Worm (Caenorhabditis elegans) whole organism, L3 larva: ENCODE measurements around the gene fbxa-35.
A peak's percentile ranks its signal among the peaks of the same experiment; 100 is the strongest.
"Not testable (repeated sequence)": the region's sequence is repeated elsewhere in the genome, so short reads cannot be mapped to it uniquely, and the experiment has no call there.

ENCODE experiments used
- R02D3.7 ChIP-seq: fragments of 150-350 bp; optimal IDR thresholded peaks from 2 replicates; lab custom pipeline; 2014; ENCODE audit warnings: missing biosample characterization, missing genetic modification characterization
- aly-2 ChIP-seq: fragments of 150-350 bp; optimal IDR thresholded peaks from 2 replicates; lab custom pipeline; 2014; ENCODE audit warnings: missing biosample characterization, missing genetic modification characterization
- ceh-16 ChIP-seq: sonication (generic microtip); optimal IDR thresholded peaks from 2 replicates; lab custom pipeline; 2017; ENCODE audit warnings: missing biosample characterization, missing genetic modification characterization
- ceh-28 ChIP-seq: fragments of 150-350 bp; optimal IDR thresholded peaks from 2 replicates; lab custom pipeline; 2014; ENCODE audit warnings: missing biosample characterization, missing genetic modification reagents, missing genetic modification characterization
- ceh-82 ChIP-seq: fragments of 150-350 bp; optimal IDR thresholded peaks from 2 replicates; lab custom pipeline; 2014; ENCODE audit warnings: missing biosample characterization, missing genetic modification characterization
- ceh-9 ChIP-seq: sonication (generic microtip); optimal IDR thresholded peaks from 2 replicates; lab custom pipeline; 2018; ENCODE audit warnings: missing biosample characterization, missing genetic modification characterization
- daf-12 ChIP-seq: fragments of 150-350 bp; optimal IDR thresholded peaks from 2 replicates; lab custom pipeline; 2014; ENCODE audit warnings: missing biosample characterization, missing genetic modification reagents, missing genetic modification characterization
- egl-27 ChIP-seq: sonication (generic microtip); optimal IDR thresholded peaks from 4 replicates; lab custom pipeline; 2017; ENCODE audit warnings: missing biosample characterization, missing genetic modification reagents, missing genetic modification characterization
- egl-5 ChIP-seq: fragments of 150-350 bp; optimal IDR thresholded peaks from 2 replicates; lab custom pipeline; 2017; ENCODE audit warnings: missing biosample characterization, missing genetic modification reagents, missing genetic modification characterization, inconsistent platforms
- elt-2 ChIP-seq: sonication (generic microtip); optimal IDR thresholded peaks from 2 replicates; lab custom pipeline; 2016; ENCODE audit warnings: missing genetic modification reagents, mild to moderate bottlenecking, missing genetic modification characterization, missing compliant biosample characterization
- fkh-10 ChIP-seq: sonication (generic microtip); optimal IDR thresholded peaks from 2 replicates; lab custom pipeline; 2017; ENCODE audit warnings: missing biosample characterization, missing genetic modification reagents, missing genetic modification characterization
- jun-1 ChIP-seq: fragments of 150-350 bp; optimal IDR thresholded peaks from 2 replicates; lab custom pipeline; 2014; ENCODE audit warnings: missing biosample characterization, missing genetic modification reagents, missing genetic modification characterization
- lin-15B ChIP-seq: fragments of 150-350 bp; optimal IDR thresholded peaks from 2 replicates; lab custom pipeline; 2014; ENCODE audit warnings: missing biosample characterization, missing genetic modification characterization
- lsy-12 ChIP-seq: sonication (generic microtip); optimal IDR thresholded peaks from 2 replicates; lab custom pipeline; 2016; ENCODE audit warnings: mild to moderate bottlenecking, missing genetic modification characterization, missing compliant biosample characterization
- mdl-1 ChIP-seq: fragments of 150-350 bp; optimal IDR thresholded peaks from 2 replicates; lab custom pipeline; 2014; ENCODE audit warnings: missing biosample characterization, missing genetic modification characterization
- nhr-23 ChIP-seq: fragments of 150-350 bp; optimal IDR thresholded peaks from 2 replicates; lab custom pipeline; 2014; ENCODE audit warnings: missing biosample characterization, missing genetic modification reagents, missing genetic modification characterization
- nhr-237 ChIP-seq: fragments of 150-350 bp; optimal IDR thresholded peaks from 2 replicates; lab custom pipeline; 2014; ENCODE audit warnings: missing biosample characterization, missing genetic modification characterization
- nhr-25 ChIP-seq: sonication (generic microtip); optimal IDR thresholded peaks from 2 replicates; lab custom pipeline; 2017; ENCODE audit warnings: missing biosample characterization, missing genetic modification characterization
- nhr-43 ChIP-seq: sonication (generic microtip); optimal IDR thresholded peaks from 2 replicates; lab custom pipeline; 2016; ENCODE audit warnings: mild to moderate bottlenecking, missing genetic modification characterization, missing compliant biosample characterization; ENCODE audit not compliant: poor library complexity, severe bottlenecking
- pha-4 ChIP-seq: fragments of 150-350 bp; optimal IDR thresholded peaks from 2 replicates; lab custom pipeline; 2014; ENCODE audit warnings: missing biosample characterization, missing genetic modification reagents, missing genetic modification characterization
- pqm-1 ChIP-seq: fragments of 150-350 bp; optimal IDR thresholded peaks from 2 replicates; lab custom pipeline; 2017; ENCODE audit warnings: missing biosample characterization, missing genetic modification characterization, inconsistent platforms
- sea-2 ChIP-seq: fragments of 150-350 bp; sonication (generic microtip); optimal IDR thresholded peaks from 4 replicates; lab custom pipeline; 2014; ENCODE audit warnings: missing biosample characterization, missing genetic modification reagents, missing genetic modification characterization
- snpc-4 ChIP-seq: fragments of 150-350 bp; optimal IDR thresholded peaks from 2 replicates; lab custom pipeline; 2014; ENCODE audit warnings: missing biosample characterization, missing genetic modification characterization
- tbx-2 ChIP-seq: sonication (generic microtip); optimal IDR thresholded peaks from 2 replicates; lab custom pipeline; 2016; ENCODE audit warnings: mild to moderate bottlenecking, missing genetic modification characterization, missing compliant biosample characterization
- unc-39 ChIP-seq: sonication (generic microtip); optimal IDR thresholded peaks from 4 replicates; lab custom pipeline; 2017; ENCODE audit warnings: missing biosample characterization, missing genetic modification characterization
- unc-62 ChIP-seq: fragments of 150-350 bp; sonication (generic microtip); optimal IDR thresholded peaks from 4 replicates; lab custom pipeline; 2014; ENCODE audit warnings: missing biosample characterization, missing genetic modification reagents, missing genetic modification characterization
- ztf-11 ChIP-seq: fragments of 150-350 bp; optimal IDR thresholded peaks from 2 replicates; lab custom pipeline; 2014; ENCODE audit warnings: missing biosample characterization, missing genetic modification characterization
- ztf-4 ChIP-seq: fragments of 150-350 bp; optimal IDR thresholded peaks from 2 replicates; lab custom pipeline; 2014; ENCODE audit warnings: missing biosample characterization, missing genetic modification characterization

The fbxa-35 gene

ce11 chrIII:1263692-1264091, 31.8 kb upstream of the fbxa-35 start, which contains the start of gene srz-9:
TSS of gene srz-9 (plus strand) at chrIII:1263992.
- not testable (repeated sequence) for TF ChIP-seq daf-12 (tag; lab: Kevin White, UChicago); ceh-82; jun-1 (tag; lab: Kevin White, UChicago)
- TF ChIP-seq, all 47 proteins: peak for 0; not testable (repeated sequence) for 47

ce11 chrIII:1266799-1267198, 28.7 kb upstream of the fbxa-35 start, which contains the start of gene fbxa-151:
TSS of gene fbxa-151 (minus strand) at chrIII:1266899.
- not testable (repeated sequence) for TF ChIP-seq daf-12, egl-5, unc-39 (tag; lab: Kevin White, UChicago)

DNA sequence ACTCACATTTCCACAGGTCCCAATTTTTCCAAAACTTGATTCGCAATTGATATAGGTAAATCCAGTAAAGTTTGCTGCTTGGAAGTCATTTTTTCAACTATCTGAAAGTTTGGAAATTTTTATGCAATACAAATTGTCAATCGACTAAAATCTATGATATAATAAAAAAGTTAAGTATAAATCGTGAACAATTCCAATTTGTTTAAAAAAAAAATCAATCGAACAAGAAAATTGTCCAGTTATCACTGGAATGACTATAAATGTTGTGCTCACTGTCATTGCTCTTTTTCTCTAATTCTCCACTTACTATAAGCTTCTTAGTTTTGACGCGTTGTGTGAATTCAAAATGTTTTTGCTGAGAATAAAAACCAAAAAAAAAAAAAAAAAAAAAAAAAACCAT, 26.3 kb upstream of the fbxa-35 start, which contains the start of gene fbxa-32:
TSS of gene fbxa-32 (minus strand) at position 101 of the 400 bp plus-strand sequence.
- TF ChIP-seq elt-2 (tag; lab: Kevin White, UChicago) = peak; percentile 57
- TF ChIP-seq ceh-28 (tag; lab: Kevin White, UChicago) = no peak
- TF ChIP-seq pha-4 = peak; percentile 14
- no peak for TF ChIP-seq ceh-82
- TF ChIP-seq pqm-1 (tag; lab: Kevin White, UChicago) = no peak
- no peak for TF ChIP-seq nhr-23
- no peak for TF ChIP-seq tbx-2 (tag; lab: Kevin White, UChicago)
- TF ChIP-seq snpc-4 = no peak
- TF ChIP-seq lin-15B (tag; lab: Kevin White, UChicago) = no peak
- no peak for TF ChIP-seq nhr-237 (tag; lab: Kevin White, UChicago)

DNA sequence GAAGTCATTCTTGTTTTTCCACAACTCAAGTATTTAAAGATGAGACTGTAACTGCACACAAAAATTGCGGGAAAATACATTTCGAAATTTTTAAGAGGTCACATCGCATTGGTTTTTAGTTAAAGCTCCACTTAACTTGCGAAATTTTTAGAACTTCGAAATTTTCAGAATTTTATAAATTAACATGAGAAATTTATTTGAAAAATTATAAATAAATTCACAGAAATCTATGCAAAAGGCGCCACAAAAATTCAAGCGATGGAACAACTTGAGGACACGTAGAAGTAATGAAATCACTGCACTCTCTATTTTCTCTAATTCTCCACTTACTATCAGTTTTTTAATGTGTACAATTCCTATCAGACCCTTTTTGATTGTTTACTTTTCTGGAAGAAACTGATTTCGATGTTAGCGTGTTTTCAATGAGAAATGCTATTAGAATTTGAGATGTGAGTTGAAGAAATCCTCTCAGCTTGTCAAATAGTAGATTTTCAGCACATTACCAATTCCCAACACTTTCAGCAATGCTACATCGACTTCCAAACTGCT, 24.0 kb upstream of the fbxa-35 start, which contains the start of gene fbxa-31:
TSS of gene fbxa-31 (minus strand) at position 51 of the 549 bp plus-strand sequence.
- TF ChIP-seq elt-2 (tag; lab: Kevin White, UChicago) (peak; percentile 59), pqm-1 (tag; lab: Kevin White, UChicago) (peak; percentile 48), pha-4 (peak; percentile 96), mdl-1 (tag; lab: Kevin White, UChicago) (no peak)

- no peak for TF ChIP-seq aly-2 (tag; lab: Kevin White, UChicago)
- TF ChIP-seq elt-2 (tag; lab: Kevin White, UChicago) = peak; percentile 72
- no peak for TF ChIP-seq ceh-82
- TF ChIP-seq ceh-16 = no peak
- no peak for TF ChIP-seq nhr-25
- TF ChIP-seq pqm-1 (tag; lab: Kevin White, UChicago) = peak; percentile 58
- TF ChIP-seq ztf-11 (tag; lab: Kevin White, UChicago) = no peak
- TF ChIP-seq mdl-1 (tag; lab: Kevin White, UChicago) = no peak
- TF ChIP-seq sea-2 (GFP tag; lab: Kevin White, UChicago) = no peak
- TF ChIP-seq nhr-43 (tag; lab: Kevin White, UChicago) = no peak
- no peak for TF ChIP-seq ceh-28 (tag; lab: Kevin White, UChicago)
- TF ChIP-seq R02D3.7 (tag; lab: Kevin White, UChicago) = no peak
- no peak for TF ChIP-seq lsy-12
Measured at ce11 chrIII:1273655-1274328, 21.7 kb upstream of the fbxa-35 start, which contains the start of gene fbxa-29. TSS of gene fbxa-29 (minus strand) at chrIII:1273705.

DNA sequence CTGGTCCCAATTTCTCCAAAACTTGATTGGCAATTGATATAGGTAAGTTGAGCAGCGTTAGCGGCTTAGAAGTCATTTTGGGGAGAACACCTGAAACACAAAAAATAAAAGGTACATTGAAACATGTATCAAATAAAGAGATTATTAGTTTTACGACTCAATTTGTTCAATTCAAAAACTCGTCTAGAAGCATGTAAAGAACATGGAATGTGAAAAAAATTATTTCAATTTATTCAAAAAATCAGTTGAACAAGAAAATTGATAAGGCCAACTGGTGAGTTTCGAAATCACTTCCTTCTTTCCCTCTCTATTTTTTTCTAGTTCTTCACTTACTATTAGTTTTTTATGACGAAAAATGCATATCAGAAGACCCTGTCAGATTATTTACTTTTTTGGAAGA, 20.0 kb upstream of the fbxa-35 start, which contains the start of gene fbxa-30:
TSS of gene fbxa-30 (minus strand) at position 101 of the 400 bp plus-strand sequence.
- TF ChIP-seq egl-27 (tag; lab: Kevin White, UChicago) (no peak), nhr-23 (no peak), unc-62 (GFP tag; lab: Kevin White, UChicago) (no peak), fkh-10 (GFP tag; lab: Kevin White, UChicago) (no peak), elt-2 (tag; lab: Kevin White, UChicago) (peak; percentile 6), jun-1 (tag; lab: Kevin White, UChicago) (no peak)

DNA sequence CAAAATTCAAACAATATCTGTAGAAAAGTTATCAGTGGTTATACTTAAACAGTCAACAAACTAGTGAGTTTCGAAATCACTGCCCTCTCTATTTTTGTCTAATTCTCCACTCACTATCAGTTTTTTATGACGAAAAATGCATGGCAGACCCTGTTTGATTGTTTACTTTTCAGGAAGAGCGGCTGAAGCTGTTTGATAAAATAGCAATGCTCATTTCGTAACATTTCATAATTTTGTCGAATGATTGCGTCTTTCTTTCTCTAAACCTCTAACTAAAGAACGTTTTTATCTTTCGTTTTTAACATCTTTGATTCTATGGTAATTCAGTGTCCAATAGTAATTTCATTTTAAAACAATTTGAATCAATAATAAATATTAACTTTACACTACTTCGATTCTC, 16.3 kb upstream of the fbxa-35 start:
- TF ChIP-seq sea-2 (GFP tag; lab: Kevin White, UChicago) (no peak), ceh-9 (tag; lab: Kevin White, UChicago) (no peak), ceh-82 (no peak), ceh-28 (tag; lab: Kevin White, UChicago) (peak; percentile 42), elt-2 (tag; lab: Kevin White, UChicago) (peak; percentile 99), pha-4 (peak; percentile 95), ztf-4 (tag; lab: Kevin White, UChicago) (no peak), lin-15B (tag; lab: Kevin White, UChicago) (no peak), pqm-1 (tag; lab: Kevin White, UChicago) (peak; percentile 98), egl-27 (tag; lab: Kevin White, UChicago) (peak; percentile 45), nhr-25 (no peak), jun-1 (tag; lab: Kevin White, UChicago) (peak; percentile 89)
